Fruit fly (Drosophila melanogaster) S2 (cell line): ENCODE measurements around the gene CG13449.

Experiments
- CG8478 ChIP-seq: fragments of >200 bp; optimal IDR thresholded peaks from 2 replicates; lab custom pipeline; 2018
- CTCF ChIP-seq, 2 experiments: fragments of >200 bp; optimal IDR thresholded peaks; 2 replicates each; lab custom pipeline; 2018

dm6 chr3L:15636359-15636758 is 23.7 kb upstream of the CG13449 start:
- TF ChIP-seq CTCF (optimal IDR thresholded peaks at IDR 0.05; lab: Kevin White, UChicago) (no peak), CG8478 (lab: Kevin White, UChicago) (no peak)
